Worm (Caenorhabditis elegans) whole organism, late embryonic: ENCODE data around the gene mct-3.

Experiments
- K02D7.2 ChIP-seq: sonication (generic microtip); optimal IDR thresholded peaks from 2 replicates; lab custom pipeline; 2017; ENCODE audit warnings: mild to moderate bottlenecking, missing genetic modification characterization, missing compliant biosample characterization
- Y22D7AL.16 ChIP-seq: sonication (generic microtip); optimal IDR thresholded peaks from 2 replicates; lab custom pipeline; 2016; ENCODE audit warnings: missing genetic modification characterization, missing compliant biosample characterization
- ceh-14 ChIP-seq: sonication (generic microtip); optimal IDR thresholded peaks from 2 replicates; lab custom pipeline; 2016; ENCODE audit warnings: missing genotype, missing genetic modification characterization, missing compliant biosample characterization
- ceh-18 ChIP-seq: sonication (generic microtip); optimal IDR thresholded peaks from 2 replicates; lab custom pipeline; 2016; ENCODE audit warnings: missing genetic modification characterization, missing compliant biosample characterization
- ceh-19 ChIP-seq: fragments of 200-800 bp; sonication (Bioruptor generic); optimal IDR thresholded peaks from 2 replicates; lab custom pipeline; 2018; ENCODE audit warnings: mild to moderate bottlenecking, missing genetic modification characterization, missing compliant biosample characterization
- ceh-2 ChIP-seq: sonication (generic microtip); optimal IDR thresholded peaks from 2 replicates; lab custom pipeline; 2016; ENCODE audit warnings: missing genotype, missing genetic modification characterization, missing compliant biosample characterization
- ceh-22 ChIP-seq: sonication (generic microtip); optimal IDR thresholded peaks from 2 replicates; lab custom pipeline; 2017; ENCODE audit warnings: missing biosample characterization, missing genetic modification characterization
- ceh-24 ChIP-seq: sonication (generic microtip); optimal IDR thresholded peaks from 2 replicates; lab custom pipeline; 2016; ENCODE audit warnings: mild to moderate bottlenecking, missing genetic modification characterization, missing compliant biosample characterization
- ceh-31 ChIP-seq: sonication (generic microtip); optimal IDR thresholded peaks from 2 replicates; lab custom pipeline; 2016; ENCODE audit warnings: missing genetic modification characterization, missing compliant biosample characterization
- ceh-48 ChIP-seq: sonication (generic microtip); optimal IDR thresholded peaks from 2 replicates; lab custom pipeline; 2016; ENCODE audit warnings: missing genetic modification characterization, inconsistent platforms, missing compliant biosample characterization
- ceh-6 ChIP-seq: fragments of 200-800 bp; sonication (Bioruptor generic); optimal IDR thresholded peaks from 2 replicates; lab custom pipeline; 2018; ENCODE audit warnings: mild to moderate bottlenecking, missing genetic modification characterization, missing compliant biosample characterization
- ceh-9 ChIP-seq: sonication (generic microtip); optimal IDR thresholded peaks from 2 replicates; lab custom pipeline; 2016; ENCODE audit warnings: mild to moderate bottlenecking, missing genetic modification characterization, inconsistent platforms, missing compliant biosample characterization
- che-1 ChIP-seq: sonication (generic microtip); optimal IDR thresholded peaks from 2 replicates; lab custom pipeline; 2016; ENCODE audit warnings: mild to moderate bottlenecking, missing genetic modification characterization, missing compliant biosample characterization
- dve-1 ChIP-seq: sonication (generic microtip); optimal IDR thresholded peaks from 2 replicates; lab custom pipeline; 2017; ENCODE audit warnings: antibody characterized with exemption, mild to moderate bottlenecking, missing genetic modification characterization, missing compliant biosample characterization
- elt-2 ChIP-seq: sonication (generic microtip); optimal IDR thresholded peaks from 2 replicates; lab custom pipeline; 2016; ENCODE audit warnings: missing genetic modification reagents, missing genetic modification characterization, missing compliant biosample characterization
- ets-4 ChIP-seq: sonication (generic microtip); optimal IDR thresholded peaks from 2 replicates; lab custom pipeline; 2016; ENCODE audit warnings: missing genetic modification characterization, missing compliant biosample characterization
- fkh-10 ChIP-seq: fragments of 150-350 bp; optimal IDR thresholded peaks from 2 replicates; lab custom pipeline; 2014; ENCODE audit warnings: missing biosample characterization, missing genetic modification reagents, missing genetic modification characterization
- fkh-6 ChIP-seq: sonication (generic microtip); optimal IDR thresholded peaks from 2 replicates; lab custom pipeline; 2016; ENCODE audit warnings: missing genetic modification characterization, missing compliant biosample characterization
- hlh-6 ChIP-seq: sonication (generic microtip); optimal IDR thresholded peaks from 2 replicates; lab custom pipeline; 2016; ENCODE audit warnings: missing genotype, missing genetic modification characterization, missing compliant biosample characterization
- hlh-8 ChIP-seq: sonication (generic microtip); optimal IDR thresholded peaks from 2 replicates; lab custom pipeline; 2016; ENCODE audit warnings: missing genotype, missing genetic modification characterization, missing compliant biosample characterization
- lim-6 ChIP-seq: sonication (generic microtip); optimal IDR thresholded peaks from 2 replicates; lab custom pipeline; 2016; ENCODE audit warnings: missing genetic modification characterization, missing compliant biosample characterization
- lin-11 ChIP-seq: fragments of 200-800 bp; sonication (Bioruptor generic); optimal IDR thresholded peaks from 2 replicates; lab custom pipeline; 2018; ENCODE audit warnings: mild to moderate bottlenecking, missing genetic modification characterization, missing compliant biosample characterization
- madf-2 ChIP-seq: sonication (generic microtip); optimal IDR thresholded peaks from 2 replicates; lab custom pipeline; 2017; ENCODE audit warnings: missing genetic modification characterization, missing compliant biosample characterization
- nhr-11 ChIP-seq: fragments of 150-350 bp; optimal IDR thresholded peaks from 2 replicates; lab custom pipeline; 2014; ENCODE audit warnings: missing biosample characterization, missing genetic modification characterization
- nhr-232 ChIP-seq: sonication (generic microtip); optimal IDR thresholded peaks from 2 replicates; lab custom pipeline; 2016; ENCODE audit warnings: missing genetic modification characterization, missing compliant biosample characterization
- npax-4 ChIP-seq: sonication (generic microtip); optimal IDR thresholded peaks from 2 replicates; lab custom pipeline; 2016; ENCODE audit warnings: missing genetic modification characterization, missing compliant biosample characterization
- odd-2 ChIP-seq: sonication (generic microtip); optimal IDR thresholded peaks from 2 replicates; lab custom pipeline; 2017; ENCODE audit warnings: antibody characterized with exemption, mild to moderate bottlenecking, missing genetic modification characterization, missing compliant biosample characterization
- pag-3 ChIP-seq: sonication (generic microtip); optimal IDR thresholded peaks from 2 replicates; lab custom pipeline; 2016; ENCODE audit warnings: missing compliant biosample characterization, missing genetic modification characterization, borderline replicate concordance
- pax-1 ChIP-seq: fragments of 150-350 bp; optimal IDR thresholded peaks from 2 replicates; lab custom pipeline; 2014; ENCODE audit warnings: missing biosample characterization, missing genetic modification characterization
- pha-2 ChIP-seq: sonication (generic microtip); optimal IDR thresholded peaks from 2 replicates; lab custom pipeline; 2017; ENCODE audit warnings: mild to moderate bottlenecking, missing genetic modification characterization, missing compliant biosample characterization
- pha-4 ChIP-seq: fragments of 150-350 bp; optimal IDR thresholded peaks from 2 replicates; lab custom pipeline; 2018; ENCODE audit warnings: missing biosample characterization, missing genetic modification reagents, missing genetic modification characterization
- ref-2 ChIP-seq: sonication (generic microtip); optimal IDR thresholded peaks from 2 replicates; lab custom pipeline; 2016; ENCODE audit warnings: missing genetic modification characterization, missing compliant biosample characterization
- rnt-1 ChIP-seq: sonication (generic microtip); optimal IDR thresholded peaks from 2 replicates; lab custom pipeline; 2016; ENCODE audit warnings: missing genetic modification characterization, missing compliant biosample characterization
- sox-2 ChIP-seq: fragments of 200-800 bp; sonication (Bioruptor generic); IDR thresholded peaks from 2 replicates; pipeline ENCODE4 v1.3.6; 2022; ENCODE audit warnings: missing genetic modification reagents, missing genetic modification characterization, missing compliant biosample characterization
- sox-4 ChIP-seq: sonication (generic microtip); optimal IDR thresholded peaks from 2 replicates; lab custom pipeline; 2017; ENCODE audit warnings: mild to moderate bottlenecking, missing genetic modification characterization, inconsistent platforms, missing compliant biosample characterization
- tbx-7 ChIP-seq: sonication (generic microtip); optimal IDR thresholded peaks from 2 replicates; lab custom pipeline; 2016; ENCODE audit warnings: missing genotype, missing genetic modification characterization, missing compliant biosample characterization
- unc-42 ChIP-seq: sonication (generic microtip); optimal IDR thresholded peaks from 2 replicates; lab custom pipeline; 2016; ENCODE audit warnings: missing genotype, missing genetic modification characterization, missing compliant biosample characterization
- unc-55 ChIP-seq: sonication (generic microtip); optimal IDR thresholded peaks from 2 replicates; lab custom pipeline; 2017; ENCODE audit warnings: missing biosample characterization, missing genetic modification reagents, missing genetic modification characterization
- zip-5 ChIP-seq: sonication (generic microtip); optimal IDR thresholded peaks from 2 replicates; lab custom pipeline; 2016; ENCODE audit warnings: missing genetic modification characterization, missing compliant biosample characterization
- ztf-16 ChIP-seq: sonication (generic microtip); optimal IDR thresholded peaks from 2 replicates; lab custom pipeline; 2017; ENCODE audit warnings: missing genetic modification characterization, missing compliant biosample characterization

The mct-3 gene

ce11 chrX:13843676-13844075, 9.0 kb upstream of the mct-3 start, which contains the start of gene M03B6.5:
Gene M03B6.5, plus strand, starts transcription at chrX:13843976.
- TF ChIP-seq tbx-7 (no peak), lin-11 (tag; lab: Kevin White, UChicago) (no peak), npax-4 (tag; lab: Kevin White, UChicago) (no peak), ceh-2 (tag; lab: Kevin White, UChicago) (no peak), hlh-8 (tag; lab: Kevin White, UChicago) (no peak), pha-2 (tag; lab: Kevin White, UChicago) (no peak), ceh-9 (tag; lab: Kevin White, UChicago) (no peak), sox-4 (tag; lab: Kevin White, UChicago) (no peak), ets-4 (no peak), sox-2 (no peak), ztf-16 (no peak)

- TF ChIP-seq che-1 = no peak
- TF ChIP-seq ceh-19 (GFP tag; lab: Kevin White, UChicago) = no peak
- no peak for TF ChIP-seq npax-4 (tag; lab: Kevin White, UChicago)
- TF ChIP-seq odd-2 = no peak
- TF ChIP-seq madf-2 (tag; lab: Kevin White, UChicago) = no peak
- no peak for TF ChIP-seq unc-42 (tag; lab: Kevin White, UChicago)
- TF ChIP-seq, all 69 proteins: peak for 0
These were observed 6.7 kb upstream of the mct-3 start for ce11 chrX:13846024-13846423.

- TF ChIP-seq ceh-31 (tag; lab: Kevin White, UChicago) = no peak
- TF ChIP-seq ref-2 = no peak
- no peak for TF ChIP-seq ceh-6
- no peak for TF ChIP-seq madf-2 (tag; lab: Kevin White, UChicago)
- TF ChIP-seq ceh-48 (tag; lab: Kevin White, UChicago) = no peak
- TF ChIP-seq K02D7.2 (tag; lab: Kevin White, UChicago) = no peak
- TF ChIP-seq pha-4 = no peak
- TF ChIP-seq odd-2 = no peak
- TF ChIP-seq npax-4 (tag; lab: Kevin White, UChicago) = no peak
- TF ChIP-seq pax-1 (tag; lab: Kevin White, UChicago) = no peak
- no peak for TF ChIP-seq zip-5 (tag; lab: Kevin White, UChicago)
- TF ChIP-seq pag-3 (tag; lab: Kevin White, UChicago) = no peak
These were observed 2.3 kb upstream of the mct-3 start for ce11 chrX:13850359-13850758.

- no peak for TF ChIP-seq ceh-9 (tag; lab: Kevin White, UChicago)
- TF ChIP-seq nhr-11 (tag; lab: Kevin White, UChicago) = no peak
- TF ChIP-seq lin-11 (tag; lab: Kevin White, UChicago) = no peak
- peak; percentile 10 for TF ChIP-seq elt-2 (tag; lab: Kevin White, UChicago)
- no peak for TF ChIP-seq nhr-232 (tag; lab: Kevin White, UChicago)
These were observed 1.1 kb upstream of the mct-3 start for ce11 chrX:13851590-13851989.

ce11 chrX:13855928-13856327, 3.2 kb downstream of the mct-3 start:
- TF ChIP-seq Y22D7AL.16 (tag; lab: Kevin White, UChicago) (no peak), lim-6 (tag; lab: Kevin White, UChicago) (no peak), ceh-2 (tag; lab: Kevin White, UChicago) (no peak), ceh-18 (no peak), hlh-6 (tag; lab: Kevin White, UChicago) (no peak), fkh-6 (tag; lab: Kevin White, UChicago) (no peak), nhr-11 (tag; lab: Kevin White, UChicago) (no peak), ceh-24 (tag; lab: Kevin White, UChicago) (no peak), ceh-14 (tag; lab: Kevin White, UChicago) (no peak), ceh-22 (no peak), rnt-1 (no peak), unc-55 (GFP tag; lab: Kevin White, UChicago) (no peak), pha-2 (tag; lab: Kevin White, UChicago) (no peak), sox-2 (no peak), hlh-8 (tag; lab: Kevin White, UChicago) (no peak), dve-1 (tag; lab: Kevin White, UChicago) (no peak), ets-4 (no peak), fkh-10 (GFP tag; lab: Kevin White, UChicago) (no peak)
